Fruit fly (Drosophila melanogaster) whole organism, embryonic: ENCODE measurements around the gene Agpat2.

Experiments used
- Ada2b ChIP-seq: fragments of 200-800 bp; sonication (Bioruptor generic); IDR thresholded peaks from 2 replicates; pipeline ENCODE4 v1.3.6; 2022; ENCODE audit warnings: missing biosample characterization, missing genetic modification characterization
- CG10147 ChIP-seq: fragments of 200-800 bp; sonication (Bioruptor generic); optimal IDR thresholded peaks from 2 replicates; lab custom pipeline; 2019; ENCODE audit warnings: missing biosample characterization, mild to moderate bottlenecking, missing genetic modification characterization, moderate library complexity
- CG11398 ChIP-seq: fragments of 200-800 bp; sonication (Bioruptor generic); optimal IDR thresholded peaks from 2 replicates; lab custom pipeline; 2016; ENCODE audit warnings: missing biosample characterization, missing genetic modification characterization
- CG12219 ChIP-seq: fragments of 200-800 bp; sonication (Bioruptor generic); optimal IDR thresholded peaks from 3 replicates; lab custom pipeline; 2018; ENCODE audit warnings: missing biosample characterization, mild to moderate bottlenecking, missing genetic modification characterization
- CG15514 ChIP-seq: fragments of 200-800 bp; sonication (Bioruptor generic); optimal IDR thresholded peaks from 3 replicates; lab custom pipeline; 2017; ENCODE audit warnings: missing biosample characterization, missing genetic modification characterization, mild to moderate bottlenecking, moderate library complexity, missing genetic modification reagents
- CG17186 ChIP-seq: fragments of 200-800 bp; sonication (Bioruptor generic); optimal IDR thresholded peaks from 3 replicates; lab custom pipeline; 2017; ENCODE audit warnings: missing biosample characterization, missing genetic modification reagents, missing genetic modification characterization
- CG18476 ChIP-seq: fragments of 200-800 bp; sonication (Bioruptor generic); optimal IDR thresholded peaks from 2 replicates; lab custom pipeline; 2016; ENCODE audit warnings: missing biosample characterization, mild to moderate bottlenecking, missing genetic modification characterization
- CG18599 ChIP-seq: fragments of 200-800 bp; sonication (Bioruptor generic); optimal IDR thresholded peaks from 3 replicates; lab custom pipeline; 2017; ENCODE audit warnings: missing biosample characterization, missing genetic modification characterization, mild to moderate bottlenecking, moderate library complexity, missing genetic modification reagents
- CG2199 ChIP-seq: fragments of 200-800 bp; sonication (Bioruptor generic); IDR thresholded peaks from 3 replicates; pipeline ENCODE4 v1.3.6; 2022; ENCODE audit warnings: missing biosample characterization, missing genetic modification characterization
- CG2678 ChIP-seq: fragments of 200-800 bp; sonication (Bioruptor generic); optimal IDR thresholded peaks from 3 replicates; lab custom pipeline; 2019; ENCODE audit warnings: missing biosample characterization, mild to moderate bottlenecking, missing genetic modification characterization, moderate library complexity
- CG33557 ChIP-seq: fragments of 200-800 bp; sonication (Bioruptor generic); optimal IDR thresholded peaks from 2 replicates; lab custom pipeline; 2019; ENCODE audit warnings: missing biosample characterization, mild to moderate bottlenecking, missing genetic modification characterization, moderate library complexity
- CG4617 ChIP-seq: fragments of 200-800 bp; sonication (Bioruptor generic); optimal IDR thresholded peaks from 3 replicates; lab custom pipeline; 2016; ENCODE audit warnings: missing biosample characterization, missing genetic modification characterization, borderline replicate concordance
- CG6254 ChIP-seq: fragments of 200-800 bp; sonication (Bioruptor generic); optimal IDR thresholded peaks from 3 replicates; lab custom pipeline; 2017; ENCODE audit warnings: mild to moderate bottlenecking, missing biosample characterization, missing genetic modification reagents, missing genetic modification characterization
- CG8924 ChIP-seq: fragments of 200-800 bp; optimal IDR thresholded peaks from 3 replicates; lab custom pipeline; 2019; ENCODE audit warnings: missing biosample characterization, mild to moderate bottlenecking, missing genetic modification characterization, moderate library complexity
- CG9817 ChIP-seq: fragments of 200-800 bp; sonication (Bioruptor generic); optimal IDR thresholded peaks from 2 replicates; lab custom pipeline; 2018; ENCODE audit warnings: missing biosample characterization, mild to moderate bottlenecking, missing genetic modification characterization, moderate library complexity
- CTCF ChIP-seq: fragments of 200-800 bp; sonication (Bioruptor generic); optimal IDR thresholded peaks from 2 replicates; lab custom pipeline; 2017; ENCODE audit warnings: missing biosample characterization, mild to moderate bottlenecking, missing genetic modification characterization, moderate library complexity
- Camta ChIP-seq: fragments of 200-800 bp; sonication (Bioruptor generic); optimal IDR thresholded peaks from 2 replicates; lab custom pipeline; 2016; ENCODE audit warnings: missing biosample characterization, missing genetic modification characterization
- D ChIP-seq, 2 experiments: fragments of 200-800 bp in 1 of 2; fragments of >200 bp in 1 of 2; sonication (Bioruptor generic) in 1 of 2; optimal IDR thresholded peaks; 2 replicates in 1 of 2; 3 replicates in 1 of 2; lab custom pipeline; 2017; ENCODE audit warnings: mild to moderate bottlenecking in 1 of 2, missing biosample characterization in 1 of 2, missing genetic modification characterization in 1 of 2, missing genetic modification reagents in 1 of 2
- D19B ChIP-seq: fragments of 200-800 bp; sonication (Bioruptor generic); optimal IDR thresholded peaks from 2 replicates; lab custom pipeline; 2017; ENCODE audit warnings: missing biosample characterization, mild to moderate bottlenecking, missing genetic modification characterization
- Dip2 ChIP-seq: fragments of 200-800 bp; sonication (Bioruptor generic); IDR thresholded peaks from 2 replicates; pipeline ENCODE4 v1.3.6; 2022; ENCODE audit warnings: missing biosample characterization, missing genetic modification characterization
- Drgx ChIP-seq: fragments of 200-800 bp; sonication (Bioruptor generic); IDR thresholded peaks from 2 replicates; pipeline ENCODE4 v1.3.6; 2022; ENCODE audit warnings: missing biosample characterization, missing genetic modification characterization
- Fer1 ChIP-seq: fragments of 200-800 bp; sonication (Bioruptor generic); optimal IDR thresholded peaks from 2 replicates; lab custom pipeline; 2017; ENCODE audit warnings: missing biosample characterization, mild to moderate bottlenecking, missing genetic modification characterization
- Hmr ChIP-seq: fragments of 200-800 bp; sonication (Bioruptor generic); optimal IDR thresholded peaks from 3 replicates; lab custom pipeline; 2017; ENCODE audit warnings: mild to moderate bottlenecking, missing biosample characterization, missing genetic modification reagents, missing genetic modification characterization
- Hr3 ChIP-seq: fragments of 200-800 bp; sonication (Bioruptor generic); optimal IDR thresholded peaks from 3 replicates; lab custom pipeline; 2016; ENCODE audit warnings: missing biosample characterization, missing genetic modification characterization
- Max ChIP-seq: fragments of 200-800 bp; sonication (Bioruptor generic); optimal IDR thresholded peaks from 2 replicates; lab custom pipeline; 2016; ENCODE audit warnings: missing biosample characterization, mild to moderate bottlenecking, missing genetic modification characterization
- Meics ChIP-seq: fragments of 200-800 bp; sonication (Bioruptor generic); optimal IDR thresholded peaks from 2 replicates; lab custom pipeline; 2017; ENCODE audit warnings: missing biosample characterization, mild to moderate bottlenecking, missing genetic modification characterization
- NfI ChIP-seq: fragments of 200-800 bp; sonication (Bioruptor generic); optimal IDR thresholded peaks from 3 replicates; lab custom pipeline; 2018; ENCODE audit warnings: missing biosample characterization, mild to moderate bottlenecking, missing genetic modification characterization, moderate library complexity
- Optix ChIP-seq: fragments of 200-800 bp; sonication (Bioruptor generic); IDR thresholded peaks from 3 replicates; pipeline ENCODE4 v1.3.6; 2022; ENCODE audit warnings: missing biosample characterization, missing genetic modification characterization
- Xrp1 ChIP-seq: fragments of 200-800 bp; sonication (Bioruptor generic); IDR thresholded peaks from 2 replicates; pipeline ENCODE4 v1.3.6; 2022; ENCODE audit warnings: missing biosample characterization, missing genetic modification characterization
- ara ChIP-seq: fragments of 200-800 bp; sonication (Bioruptor generic); IDR thresholded peaks from 2 replicates; pipeline ENCODE4 v1.3.6; 2022; ENCODE audit warnings: missing biosample characterization, missing genetic modification characterization
- bbx ChIP-seq: fragments of 200-800 bp; sonication (Bioruptor generic); IDR thresholded peaks from 2 replicates; pipeline ENCODE4 v1.3.6; 2022; ENCODE audit warnings: missing biosample characterization, missing genetic modification characterization; ENCODE audit not compliant: partially characterized antibody
- bsh ChIP-seq, 2 experiments: fragments of 200-800 bp; sonication (Bioruptor generic); optimal IDR thresholded peaks; 2 replicates each; lab custom pipeline; 2017 to 2018; ENCODE audit warnings: mild to moderate bottlenecking in 2 of 2, missing biosample characterization in 2 of 2, missing genetic modification characterization in 2 of 2, moderate library complexity in 1 of 2
- crc ChIP-seq: fragments of 200-800 bp; sonication (Bioruptor generic); optimal IDR thresholded peaks from 2 replicates; lab custom pipeline; 2016; ENCODE audit warnings: missing biosample characterization, missing genetic modification characterization
- dan ChIP-seq: fragments of 200-800 bp; sonication (Bioruptor generic); IDR thresholded peaks from 2 replicates; pipeline ENCODE4 v1.3.6; 2022; ENCODE audit warnings: missing biosample characterization, missing genetic modification characterization
- emc ChIP-seq: fragments of 200-800 bp; sonication (Bioruptor generic); optimal IDR thresholded peaks from 2 replicates; lab custom pipeline; 2016; ENCODE audit warnings: missing biosample characterization, missing genetic modification characterization
- ems ChIP-seq: fragments of 200-800 bp; sonication (Bioruptor generic); optimal IDR thresholded peaks from 3 replicates; lab custom pipeline; 2016; ENCODE audit warnings: missing biosample characterization, missing genetic modification characterization
- fd3F ChIP-seq: fragments of 200-800 bp; sonication (Bioruptor generic); optimal IDR thresholded peaks from 2 replicates; lab custom pipeline; 2018; ENCODE audit warnings: missing biosample characterization, mild to moderate bottlenecking, missing genetic modification characterization, moderate library complexity
- hbn ChIP-seq: fragments of 200-800 bp; sonication (Bioruptor generic); IDR thresholded peaks from 2 replicates; pipeline ENCODE4 v1.3.6; 2022; ENCODE audit warnings: missing biosample characterization, missing genetic modification characterization; ENCODE audit not compliant: partially characterized antibody
- her ChIP-seq: fragments of 200-800 bp; sonication (Bioruptor generic); optimal IDR thresholded peaks from 2 replicates; lab custom pipeline; 2016; ENCODE audit warnings: missing biosample characterization, missing genetic modification characterization
- jigr1 ChIP-seq: fragments of 200-800 bp; sonication (Bioruptor generic); IDR thresholded peaks from 3 replicates; pipeline ENCODE4 v1.3.6; 2022; ENCODE audit warnings: missing biosample characterization, missing genetic modification characterization
- nau ChIP-seq: fragments of 200-800 bp; sonication (Bioruptor generic); optimal IDR thresholded peaks from 3 replicates; lab custom pipeline; 2017; ENCODE audit warnings: missing biosample characterization, mild to moderate bottlenecking, missing genetic modification characterization, missing genetic modification reagents
- pita ChIP-seq: fragments of 200-800 bp; sonication (Bioruptor generic); optimal IDR thresholded peaks from 2 replicates; lab custom pipeline; 2017; ENCODE audit warnings: missing biosample characterization, mild to moderate bottlenecking, missing genetic modification characterization
- prd ChIP-seq, 3 experiments: fragments of >200 bp in 2 of 3; fragments of 200-800 bp in 1 of 3; sonication (Bioruptor generic) in 1 of 3; optimal IDR thresholded peaks in 2 of 3; IDR thresholded peaks in 1 of 3; 2 replicates in 2 of 3; 3 replicates in 1 of 3; pipeline versions ENCODE4 v1.3.6 to Lab custom; 2017 to 2022; ENCODE audit warnings: missing biosample characterization in 1 of 3, missing genetic modification characterization in 1 of 3
- pum ChIP-seq: fragments of 200-800 bp; sonication (Bioruptor generic); optimal IDR thresholded peaks from 2 replicates; lab custom pipeline; 2016; ENCODE audit warnings: missing biosample characterization, missing genetic modification characterization
- repo ChIP-seq: fragments of 200-800 bp; sonication (Bioruptor generic); optimal IDR thresholded peaks from 2 replicates; lab custom pipeline; 2016; ENCODE audit warnings: missing biosample characterization, missing genetic modification characterization
- sr ChIP-seq: fragments of 200-800 bp; sonication (Bioruptor generic); IDR thresholded peaks from 3 replicates; pipeline ENCODE4 v1.3.6; 2022; ENCODE audit warnings: missing biosample characterization, missing genetic modification characterization
- tgo ChIP-seq: fragments of 200-800 bp; sonication (Bioruptor generic); IDR thresholded peaks from 3 replicates; pipeline ENCODE4 v1.3.6; 2022; ENCODE audit warnings: missing biosample characterization, missing genetic modification characterization
- vnd ChIP-seq: fragments of 200-800 bp; sonication (Bioruptor generic); IDR thresholded peaks from 3 replicates; pipeline ENCODE4 v1.3.6; 2022; ENCODE audit warnings: missing biosample characterization, missing genetic modification characterization; ENCODE audit not compliant: partially characterized antibody
- zen ChIP-seq: fragments of 200-800 bp; sonication (Bioruptor generic); optimal IDR thresholded peaks from 3 replicates; lab custom pipeline; 2018; ENCODE audit warnings: missing biosample characterization, mild to moderate bottlenecking, missing genetic modification characterization, moderate library complexity

Gene Agpat2

dm6 chr2L:8481623-8482424 lies 18.0 kb upstream of the Agpat2 start, which contains the start of gene CG43796 (continued):
- TF ChIP-seq tgo (GFP tag; lab: Robert Waterston, UW) (no peak), Hmr (no peak), prd (optimal IDR thresholded peaks at IDR 0.05; lab: Kevin White, UChicago) (no peak), prd (GFP tag; IDR thresholded peaks at IDR 0.05; lab: Robert Waterston, UW) (no peak), Hr3 (no peak), CG6254 (GFP tag; lab: Kevin White, UChicago) (no peak), CG2199 (GFP tag; lab: Robert Waterston, UW) (no peak), ems (no peak), CG15514 (GFP tag; lab: Kevin White, UChicago) (no peak), CG12219 (GFP tag; lab: Kevin White, UChicago) (no peak), bsh (GFP tag; optimal IDR thresholded peaks at IDR 0.05; lab: Kevin White, UChicago) (no peak), CG4617 (GFP tag; lab: Kevin White, UChicago) (no peak), jigr1 (GFP tag; lab: Robert Waterston, UW) (no peak), NfI (GFP tag; lab: Kevin White, UChicago) (no peak), Ada2b (GFP tag; lab: Robert Waterston, UW) (no peak), Fer1 (GFP tag; lab: Kevin White, UChicago) (no peak), CG18599 (no peak), crc (GFP tag; lab: Kevin White, UChicago) (no peak), CG11398 (GFP tag; lab: Kevin White, UChicago) (no peak), CG10147 (GFP tag; lab: Kevin White, UChicago) (no peak), CG33557 (GFP tag; lab: Kevin White, UChicago) (no peak), D (optimal IDR thresholded peaks at IDR 0.05; lab: Kevin White, UChicago) (no peak), D (GFP tag; optimal IDR thresholded peaks at IDR 0.05; lab: Kevin White, UChicago) (no peak), CG18476 (no peak), CG9817 (tag; lab: Kevin White, UChicago) (no peak), CG8924 (tag; lab: Kevin White, UChicago) (no peak), CTCF (GFP tag; lab: Kevin White, UChicago) (peak; percentile 26), Max (GFP tag; lab: Kevin White, UChicago) (no peak), dan (no peak), Camta (no peak), Xrp1 (0 out of 2 replicates have a peak, but pooled peaks have one; percentile 14), bbx (GFP tag; lab: Robert Waterston, UW) (peak; percentile 77), fd3F (GFP tag; lab: Kevin White, UChicago) (no peak), her (GFP tag; lab: Kevin White, UChicago) (no peak), sr (no peak), hbn (GFP tag; lab: Robert Waterston, UW) (no peak), Dip2 (GFP tag; lab: Robert Waterston, UW) (no peak), pum (GFP tag; lab: Kevin White, UChicago) (no peak), pita (GFP tag; lab: Kevin White, UChicago) (no peak), nau (GFP tag; lab: Kevin White, UChicago) (no peak), zen (tag; lab: Kevin White, UChicago) (no peak), ara (GFP tag; lab: Robert Waterston, UW) (no peak), Optix (no peak), emc (GFP tag; lab: Kevin White, UChicago) (no peak), CG2678 (tag; lab: Kevin White, UChicago) (no peak), vnd (GFP tag; lab: Robert Waterston, UW) (peak; percentile 49; the same call in 1 of the 3 replicates), D19B (no peak), CG17186 (GFP tag; lab: Kevin White, UChicago) (no peak), Meics (GFP tag; lab: Kevin White, UChicago) (no peak), Drgx (GFP tag; lab: Robert Waterston, UW) (no peak), repo (GFP tag; lab: Kevin White, UChicago) (no peak)
